Fruit fly (Drosophila melanogaster): ENCODE measurements around the gene CG13606.

CG13606 gene

DNA sequence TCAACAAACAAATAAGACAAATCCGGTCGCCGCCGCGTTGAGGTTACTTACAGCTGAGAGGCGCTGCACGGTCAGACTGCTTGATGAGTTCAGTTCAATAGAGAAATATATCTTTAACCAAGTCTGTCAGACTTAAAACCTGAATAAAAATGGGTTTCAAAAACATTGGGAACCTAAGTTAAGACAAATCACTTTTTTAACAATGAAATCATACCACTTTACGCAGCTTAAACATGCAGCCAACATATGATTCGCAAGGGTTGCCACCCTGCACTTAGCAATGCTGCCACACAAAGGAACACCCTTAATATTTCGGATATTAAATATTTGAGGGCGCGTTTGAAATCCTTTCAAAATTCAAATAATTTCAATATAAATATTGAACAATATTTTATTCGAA is 16.2 kb downstream of the CG13606 start, which contains the start of gene CG5515 (continued):
- 0 out of 2 replicates have a peak, but pooled peaks have one; percentile 7 for TF ChIP-seq CG10321 (GFP tag; IDR thresholded peaks at IDR 0.05)
- peak; percentile 79; the same call in 1 of the 3 replicates for TF ChIP-seq so (GFP tag; IDR thresholded peaks at IDR 0.05)
- TF ChIP-seq Awh (GFP tag; IDR thresholded peaks at IDR 0.05): no peak
- TF ChIP-seq pho (GFP tag; optimal IDR thresholded peaks at IDR 0.05): peak; percentile 89
- TF ChIP-seq pb (GFP tag; optimal IDR thresholded peaks at IDR 0.05): peak; percentile 50
- TF ChIP-seq Optix (GFP tag; IDR thresholded peaks at IDR 0.05): peak; percentile 92
- TF ChIP-seq CG13287 (GFP tag; IDR thresholded peaks at IDR 0.05; ENCODE audit: partially characterized antibody): peak; percentile 89
- TF ChIP-seq Ets97D (GFP tag; optimal IDR thresholded peaks at IDR 0.05): peak; percentile 89
- TF ChIP-seq Ssrp (tag; optimal IDR thresholded peaks at IDR 0.05): peak; percentile 86
- TF ChIP-seq nerfin-2 (GFP tag; IDR thresholded peaks at IDR 0.05; ENCODE audit: partially characterized antibody): peak; percentile 88
- TF ChIP-seq Med (GFP tag): peak; percentile 97
- peak; percentile 32 for TF ChIP-seq CG5245 (GFP tag; optimal IDR thresholded peaks at IDR 0.05)
- TF ChIP-seq CG10431 (GFP tag; optimal IDR thresholded peaks at IDR 0.05): no peak
- TF ChIP-seq h (optimal IDR thresholded peaks at IDR 0.05): no peak
- peak; percentile 42; the same call in 1 of the 2 replicates for TF ChIP-seq dimm (GFP tag; IDR thresholded peaks at IDR 0.05)
- TF ChIP-seq ab (GFP tag; optimal IDR thresholded peaks at IDR 0.05): peak; percentile 33
- peak; percentile 16 for TF ChIP-seq p53 (GFP tag; optimal IDR thresholded peaks at IDR 0.05)
- no peak for TF ChIP-seq ATbp (GFP tag; optimal IDR thresholded peaks at IDR 0.05)
- no peak for TF ChIP-seq eve (GFP tag; optimal IDR thresholded peaks at IDR 0.05)
- peak; percentile 71; the same call in 2 of the 3 replicates for TF ChIP-seq CG6791 (GFP tag; IDR thresholded peaks at IDR 0.05; ENCODE audit: partially characterized antibody)
- TF ChIP-seq zen2 (GFP tag; IDR thresholded peaks at IDR 0.05; ENCODE audit: partially characterized antibody): no peak; the same call in 2 of the 3 replicates
- TF ChIP-seq CG12659 (GFP tag; optimal IDR thresholded peaks at IDR 0.05): peak; percentile 81
- peak; percentile 34; the same call in 1 of the 3 replicates for TF ChIP-seq jigr1 (GFP tag; IDR thresholded peaks at IDR 0.05)
- peak; percentile 70 for TF ChIP-seq CG11456 (GFP tag; IDR thresholded peaks at IDR 0.05)
- no peak for TF ChIP-seq CG5180 (GFP tag; optimal IDR thresholded peaks at IDR 0.05)
- peak; percentile 73 for TF ChIP-seq Mrtf (GFP tag; IDR thresholded peaks at IDR 0.05)
- no peak for TF ChIP-seq grn (GFP tag; optimal IDR thresholded peaks at IDR 0.05)
- TF ChIP-seq Hr3 (GFP tag; optimal IDR thresholded peaks at IDR 0.05): peak; percentile 80
- TF ChIP-seq da (GFP tag; optimal IDR thresholded peaks at IDR 0.05): peak; percentile 44
- no peak for TF ChIP-seq CG3838 (GFP tag; optimal IDR thresholded peaks at IDR 0.05)
- TF ChIP-seq ham (GFP tag; IDR thresholded peaks at IDR 0.05): peak; percentile 54; the same call in 1 of the 2 replicates
- peak; percentile 53 for TF ChIP-seq CG42726 (GFP tag; IDR thresholded peaks at IDR 0.05; ENCODE audit: partially characterized antibody)
- TF ChIP-seq CG10959 (GFP tag; IDR thresholded peaks at IDR 0.05): peak; percentile 61
- TF ChIP-seq CG10654 (GFP tag; optimal IDR thresholded peaks at IDR 0.05): peak; percentile 61
- peak; percentile 75; the same call in 1 of the 2 replicates for TF ChIP-seq CG32767 (GFP tag; IDR thresholded peaks at IDR 0.05)
- TF ChIP-seq CG30403 (GFP tag; optimal IDR thresholded peaks at IDR 0.05): peak; percentile 87
- TF ChIP-seq BEAF-32 (GFP tag; optimal IDR thresholded peaks at IDR 0.05): peak; percentile 32
- peak; percentile 30 for TF ChIP-seq Lhr (GFP tag; optimal IDR thresholded peaks at IDR 0.05)
- no peak for TF ChIP-seq C15 (GFP tag; IDR thresholded peaks at IDR 0.05)
- TF ChIP-seq sna (GFP tag; IDR thresholded peaks at IDR 0.05; ENCODE audit: partially characterized antibody): peak; percentile 91
- TF ChIP-seq lmd (GFP tag; IDR thresholded peaks at IDR 0.05): peak; percentile 87
- peak; percentile 87 for TF ChIP-seq CG34224 (GFP tag; IDR thresholded peaks at IDR 0.05; ENCODE audit: partially characterized antibody)
- peak; percentile 63 for TF ChIP-seq Antp (GFP tag; optimal IDR thresholded peaks at IDR 0.05)
- TF ChIP-seq CG8089 (GFP tag; optimal IDR thresholded peaks at IDR 0.05): peak; percentile 73
- no peak for TF ChIP-seq nau (GFP tag; optimal IDR thresholded peaks at IDR 0.05)
- peak; percentile 62 for TF ChIP-seq ewg (GFP tag; optimal IDR thresholded peaks at IDR 0.05)
- TF ChIP-seq az2 (GFP tag; optimal IDR thresholded peaks at IDR 0.05): peak; percentile 63
- no peak for TF ChIP-seq Dfd (GFP tag; optimal IDR thresholded peaks at IDR 0.05)
- TF ChIP-seq Atf-2 (GFP tag; optimal IDR thresholded peaks at IDR 0.05): peak; percentile 70
- TF ChIP-seq dmrt11E (tag; optimal IDR thresholded peaks at IDR 0.05): peak; percentile 82
- TF ChIP-seq Hsf (GFP tag; optimal IDR thresholded peaks at IDR 0.05): peak; percentile 90

Data from whole organism, embryonic.